Fruit fly (Drosophila melanogaster) whole organism, embryonic: ENCODE data around the gene CG13117.
A peak's percentile ranks its signal among the peaks of the same experiment; 100 is the strongest.

Experiments used
- ATbp ChIP-seq: fragments of 200-800 bp; sonication (Bioruptor generic); optimal IDR thresholded peaks from 2 replicates; lab custom pipeline; 2017; ENCODE audit warnings: missing biosample characterization, mild to moderate bottlenecking, missing genetic modification characterization, missing genetic modification reagents
- Abd-B ChIP-seq: fragments of 200-800 bp; sonication (Bioruptor generic); optimal IDR thresholded peaks from 2 replicates; lab custom pipeline; 2018; ENCODE audit warnings: missing biosample characterization, mild to moderate bottlenecking, missing genetic modification characterization, moderate library complexity
- Ada2b ChIP-seq: fragments of 200-800 bp; sonication (Bioruptor generic); IDR thresholded peaks from 2 replicates; pipeline ENCODE4 v1.3.6; 2022; ENCODE audit warnings: missing biosample characterization, missing genetic modification characterization
- CG10431 ChIP-seq: fragments of 200-800 bp; sonication (Bioruptor generic); optimal IDR thresholded peaks from 3 replicates; lab custom pipeline; 2018; ENCODE audit warnings: missing biosample characterization, mild to moderate bottlenecking, missing genetic modification characterization
- CG10959 ChIP-seq: fragments of 200-800 bp; sonication (Bioruptor generic); IDR thresholded peaks from 2 replicates; pipeline ENCODE4 v1.3.6; 2022; ENCODE audit warnings: missing biosample characterization, missing genetic modification characterization
- CG1233 ChIP-seq: fragments of 200-800 bp; sonication (Bioruptor generic); optimal IDR thresholded peaks from 4 replicates; lab custom pipeline; 2018; ENCODE audit warnings: missing biosample characterization, mild to moderate bottlenecking, missing genetic modification characterization
- CG12659 ChIP-seq: fragments of 200-800 bp; sonication (Bioruptor generic); optimal IDR thresholded peaks from 3 replicates; lab custom pipeline; 2017; ENCODE audit warnings: mild to moderate bottlenecking, missing biosample characterization, missing genetic modification reagents, missing genetic modification characterization
- CG12942 ChIP-seq: fragments of 200-800 bp; sonication (Bioruptor generic); optimal IDR thresholded peaks from 3 replicates; lab custom pipeline; 2016; ENCODE audit warnings: missing biosample characterization, missing genetic modification characterization
- CG14441 ChIP-seq: fragments of 200-800 bp; sonication (Bioruptor generic); IDR thresholded peaks from 2 replicates; pipeline ENCODE4 v1.3.6; 2022; ENCODE audit warnings: missing biosample characterization, missing genetic modification characterization
- CG14710 ChIP-seq: fragments of 200-800 bp; sonication (Bioruptor generic); optimal IDR thresholded peaks from 3 replicates; lab custom pipeline; 2019; ENCODE audit warnings: missing biosample characterization, mild to moderate bottlenecking, missing genetic modification characterization, moderate library complexity
- CG14860 ChIP-seq: fragments of 200-800 bp; sonication (Bioruptor generic); IDR thresholded peaks from 3 replicates; pipeline ENCODE4 v1.3.6; 2022; ENCODE audit warnings: missing biosample characterization, missing genetic modification characterization; ENCODE audit not compliant: partially characterized antibody
- CG15479 ChIP-seq: fragments of 200-800 bp; sonication (Bioruptor generic); optimal IDR thresholded peaks from 3 replicates; lab custom pipeline; 2019; ENCODE audit warnings: missing biosample characterization, mild to moderate bottlenecking, missing genetic modification characterization, moderate library complexity
- CG2712 ChIP-seq: fragments of 200-800 bp; optimal IDR thresholded peaks from 3 replicates; lab custom pipeline; 2019; ENCODE audit warnings: missing biosample characterization, mild to moderate bottlenecking, missing genetic modification characterization, moderate library complexity
- CG31365 ChIP-seq: fragments of 200-800 bp; sonication (Bioruptor generic); optimal IDR thresholded peaks from 2 replicates; lab custom pipeline; 2018; ENCODE audit warnings: missing biosample characterization, mild to moderate bottlenecking, missing genetic modification characterization
- CG31388 ChIP-seq: fragments of 200-800 bp; sonication (Bioruptor generic); optimal IDR thresholded peaks from 2 replicates; lab custom pipeline; 2016; ENCODE audit warnings: missing biosample characterization, missing genetic modification characterization
- CG32767 ChIP-seq: fragments of 200-800 bp; sonication (Bioruptor generic); IDR thresholded peaks from 2 replicates; pipeline ENCODE4 v1.3.6; 2022; ENCODE audit warnings: missing biosample characterization, missing genetic modification characterization
- CG43689 ChIP-seq: fragments of 200-800 bp; sonication (Bioruptor generic); IDR thresholded peaks from 2 replicates; pipeline ENCODE4 v1.3.6; 2022; ENCODE audit warnings: missing biosample characterization, missing genetic modification characterization
- CG4820 ChIP-seq: fragments of 200-800 bp; sonication (Bioruptor generic); optimal IDR thresholded peaks from 3 replicates; lab custom pipeline; 2016; ENCODE audit warnings: missing biosample characterization, missing genetic modification characterization
- CG6854 ChIP-seq: fragments of 200-800 bp; sonication (Bioruptor generic); optimal IDR thresholded peaks from 3 replicates; lab custom pipeline; 2017; ENCODE audit warnings: missing biosample characterization, mild to moderate bottlenecking, missing genetic modification characterization
- CG7987 ChIP-seq: fragments of 200-800 bp; sonication (Bioruptor generic); optimal IDR thresholded peaks from 2 replicates; lab custom pipeline; 2018; ENCODE audit warnings: missing biosample characterization, mild to moderate bottlenecking, missing genetic modification characterization, moderate library complexity
- CG8924 ChIP-seq: fragments of 200-800 bp; optimal IDR thresholded peaks from 3 replicates; lab custom pipeline; 2019; ENCODE audit warnings: missing biosample characterization, mild to moderate bottlenecking, missing genetic modification characterization, moderate library complexity
- CG9797 ChIP-seq: fragments of 200-800 bp; sonication (Bioruptor generic); optimal IDR thresholded peaks from 3 replicates; lab custom pipeline; 2018; ENCODE audit warnings: missing biosample characterization, mild to moderate bottlenecking, missing genetic modification characterization
- CG9817 ChIP-seq: fragments of 200-800 bp; sonication (Bioruptor generic); optimal IDR thresholded peaks from 2 replicates; lab custom pipeline; 2018; ENCODE audit warnings: missing biosample characterization, mild to moderate bottlenecking, missing genetic modification characterization, moderate library complexity
- CG9932 ChIP-seq: fragments of 200-800 bp; sonication (Bioruptor generic); IDR thresholded peaks from 2 replicates; pipeline ENCODE4 v1.3.6; 2022; ENCODE audit warnings: missing biosample characterization, missing genetic modification characterization
- Dip3 ChIP-seq: fragments of 200-800 bp; sonication (Bioruptor generic); optimal IDR thresholded peaks from 3 replicates; lab custom pipeline; 2016; ENCODE audit warnings: missing biosample characterization, missing genetic modification characterization
- Dp ChIP-seq: fragments of 200-800 bp; sonication (Bioruptor generic); optimal IDR thresholded peaks from 2 replicates; lab custom pipeline; 2018; ENCODE audit warnings: missing biosample characterization, mild to moderate bottlenecking, missing genetic modification characterization, moderate library complexity
- Eip74EF ChIP-seq, 2 experiments: fragments of 200-800 bp in 1 of 2; fragments of >200 bp in 1 of 2; sonication (Bioruptor generic) in 1 of 2; optimal IDR thresholded peaks; 2 replicates each; lab custom pipeline; 2017 to 2019; ENCODE audit warnings: missing biosample characterization in 2 of 2, missing genetic modification characterization in 2 of 2, mild to moderate bottlenecking in 1 of 2, moderate library complexity in 1 of 2
- Ets97D ChIP-seq: fragments of 200-800 bp; sonication (Bioruptor generic); optimal IDR thresholded peaks from 3 replicates; lab custom pipeline; 2016; ENCODE audit warnings: missing biosample characterization, missing genetic modification characterization
- H15 ChIP-seq: fragments of 200-800 bp; sonication (Bioruptor generic); IDR thresholded peaks from 3 replicates; pipeline ENCODE4 v1.3.6; 2022; ENCODE audit warnings: missing biosample characterization, missing genetic modification characterization
- Hr39 ChIP-seq: fragments of >200 bp; optimal IDR thresholded peaks from 2 replicates; lab custom pipeline; 2017
- Jarid2 ChIP-seq: fragments of 200-800 bp; sonication (Bioruptor generic); optimal IDR thresholded peaks from 3 replicates; lab custom pipeline; 2017; ENCODE audit warnings: mild to moderate bottlenecking, missing biosample characterization, missing genetic modification reagents, missing genetic modification characterization
- Sox100B ChIP-seq: fragments of 200-800 bp; sonication (Bioruptor generic); optimal IDR thresholded peaks from 3 replicates; lab custom pipeline; 2018; ENCODE audit warnings: missing biosample characterization, mild to moderate bottlenecking, missing genetic modification characterization
- Taf1 ChIP-seq: fragments of 200-800 bp; sonication (Bioruptor generic); IDR thresholded peaks from 2 replicates; pipeline ENCODE4 v1.3.6; 2022; ENCODE audit warnings: missing biosample characterization, missing genetic modification characterization
- crol ChIP-seq: fragments of 200-800 bp; sonication (Bioruptor generic); IDR thresholded peaks from 2 replicates; pipeline ENCODE4 v1.3.6; 2022; ENCODE audit warnings: missing biosample characterization, missing genetic modification characterization
- cwo ChIP-seq: fragments of 200-800 bp; sonication (Bioruptor generic); optimal IDR thresholded peaks from 3 replicates; lab custom pipeline; 2017; ENCODE audit warnings: missing biosample characterization, missing genetic modification characterization, mild to moderate bottlenecking, moderate library complexity, missing genetic modification reagents
- da ChIP-seq: fragments of 200-800 bp; sonication (Bioruptor generic); optimal IDR thresholded peaks from 2 replicates; lab custom pipeline; 2016; ENCODE audit warnings: missing biosample characterization, missing genetic modification characterization
- dimm ChIP-seq: fragments of 200-800 bp; sonication (Bioruptor generic); IDR thresholded peaks from 2 replicates; pipeline ENCODE4 v1.3.6; 2022; ENCODE audit warnings: missing biosample characterization, missing genetic modification characterization
- ewg ChIP-seq: fragments of 200-800 bp; sonication (Bioruptor generic); optimal IDR thresholded peaks from 3 replicates; lab custom pipeline; 2017; ENCODE audit warnings: mild to moderate bottlenecking, missing biosample characterization, missing genetic modification reagents, missing genetic modification characterization
- fu2 ChIP-seq: fragments of 200-800 bp; sonication (Bioruptor generic); optimal IDR thresholded peaks from 2 replicates; lab custom pipeline; 2016; ENCODE audit warnings: missing biosample characterization, missing genetic modification characterization
- gce ChIP-seq: fragments of 200-800 bp; sonication (Bioruptor generic); IDR thresholded peaks from 3 replicates; pipeline ENCODE4 v1.3.6; 2022; ENCODE audit warnings: missing biosample characterization, missing genetic modification characterization
- her ChIP-seq: fragments of 200-800 bp; sonication (Bioruptor generic); optimal IDR thresholded peaks from 2 replicates; lab custom pipeline; 2016; ENCODE audit warnings: missing biosample characterization, missing genetic modification characterization
- kay ChIP-seq: fragments of 200-800 bp; sonication (Bioruptor generic); optimal IDR thresholded peaks from 2 replicates; lab custom pipeline; 2016; ENCODE audit warnings: missing biosample characterization, missing genetic modification characterization
- lola ChIP-seq, 3 experiments: fragments of >200 bp in 2 of 3; fragments of 200-800 bp in 1 of 3; sonication (Bioruptor generic) in 1 of 3; optimal IDR thresholded peaks; 2 replicates each; lab custom pipeline; 2017 to 2019; ENCODE audit warnings: missing biosample characterization in 3 of 3, missing genetic modification characterization in 3 of 3, mild to moderate bottlenecking in 1 of 3, moderate library complexity in 1 of 3
- nau ChIP-seq: fragments of 200-800 bp; sonication (Bioruptor generic); optimal IDR thresholded peaks from 3 replicates; lab custom pipeline; 2017; ENCODE audit warnings: missing biosample characterization, mild to moderate bottlenecking, missing genetic modification characterization, missing genetic modification reagents
- phol ChIP-seq: fragments of 200-800 bp; sonication (Bioruptor generic); optimal IDR thresholded peaks from 3 replicates; lab custom pipeline; 2018; ENCODE audit warnings: missing biosample characterization, mild to moderate bottlenecking, missing genetic modification characterization, moderate library complexity
- pros ChIP-seq: fragments of 200-800 bp; sonication (Bioruptor generic); optimal IDR thresholded peaks from 3 replicates; lab custom pipeline; 2019; ENCODE audit warnings: missing biosample characterization, mild to moderate bottlenecking, missing genetic modification characterization, moderate library complexity
- stc ChIP-seq: fragments of 200-800 bp; sonication (Bioruptor generic); IDR thresholded peaks from 2 replicates; pipeline ENCODE4 v1.3.6; 2022; ENCODE audit warnings: missing biosample characterization, missing genetic modification characterization
- tgo ChIP-seq: fragments of 200-800 bp; sonication (Bioruptor generic); IDR thresholded peaks from 3 replicates; pipeline ENCODE4 v1.3.6; 2022; ENCODE audit warnings: missing biosample characterization, missing genetic modification characterization

CG13117 gene

dm6 chr2L:9757990-9758814, 21.8 kb downstream of the CG13117 start, which contains the start of gene zf30C (continued):
- peak in 1 of 2 experiments; percentile 57 for TF ChIP-seq Eip74EF (GFP tag; optimal IDR thresholded peaks at IDR 0.05; lab: Kevin White, UChicago)
- no peak for TF ChIP-seq pros
- TF ChIP-seq CG31365 (tag; lab: Kevin White, UChicago): peak; percentile 15
- TF ChIP-seq CG1233 (GFP tag; lab: Kevin White, UChicago): peak; percentile 62
- no peak; the same call in none of the 2 replicates for TF ChIP-seq CG32767
- peak; percentile 78 for TF ChIP-seq tgo
- peak; percentile 43 for TF ChIP-seq CG7987
- peak; percentile 93 for TF ChIP-seq her (GFP tag; lab: Kevin White, UChicago)
- peak; percentile 76 for TF ChIP-seq Ada2b (GFP tag; lab: Robert Waterston, UW)
- TF ChIP-seq CG9817: peak; percentile 85
- peak; percentile 64; the same call in 1 of the 3 replicates for TF ChIP-seq gce (GFP tag; lab: Robert Waterston, UW)
- peak; percentile 75 for TF ChIP-seq Ets97D
- no peak for TF ChIP-seq Jarid2
- peak; percentile 54; the same call in 1 of the 2 replicates for TF ChIP-seq CG10959 (GFP tag; lab: Robert Waterston, UW)
- TF ChIP-seq ewg: peak; percentile 56
- no peak for TF ChIP-seq Hr39 (lab: Kevin White, UChicago)
- TF ChIP-seq CG15479 (GFP tag; lab: Kevin White, UChicago): no peak
- peak; percentile 80 for TF ChIP-seq ATbp (GFP tag; lab: Kevin White, UChicago)
- peak; percentile 3 for TF ChIP-seq CG9797
- TF ChIP-seq Taf1 (GFP tag; lab: Robert Waterston, UW): peak; percentile 64
- peak; percentile 91 for TF ChIP-seq Dip3 (GFP tag; lab: Kevin White, UChicago)
- TF ChIP-seq nau (GFP tag; lab: Kevin White, UChicago): no peak
- TF ChIP-seq CG31388 (GFP tag; lab: Kevin White, UChicago): peak; percentile 73
- TF ChIP-seq kay (GFP tag; lab: Kevin White, UChicago): peak; percentile 76
- TF ChIP-seq CG12942: peak; percentile 70
- peak; percentile 30; the same call in 1 of the 2 replicates for TF ChIP-seq dimm (GFP tag; lab: Robert Waterston, UW)
- TF ChIP-seq CG9932 (GFP tag; lab: Robert Waterston, UW): peak; percentile 94
- peak; percentile 73 for TF ChIP-seq Abd-B (GFP tag; lab: Kevin White, UChicago)
- TF ChIP-seq Dp (GFP tag; lab: Kevin White, UChicago): peak; percentile 97
- TF ChIP-seq crol (GFP tag; lab: Robert Waterston, UW): no peak
- peak; percentile 91 for TF ChIP-seq CG12659 (GFP tag; lab: Kevin White, UChicago)
- TF ChIP-seq stc (GFP tag; lab: Robert Waterston, UW): peak; percentile 76
- peak; percentile 26 for TF ChIP-seq CG6854 (GFP tag; lab: Kevin White, UChicago)
- peak; percentile 52 for TF ChIP-seq Sox100B (GFP tag; lab: Kevin White, UChicago)
- peak; percentile 43; the same call in 1 of the 2 replicates for TF ChIP-seq CG43689 (GFP tag; lab: Robert Waterston, UW)
- peak; percentile 48 for TF ChIP-seq cwo
- peak; percentile 89 for TF ChIP-seq fu2 (GFP tag; lab: Kevin White, UChicago)
- peak; percentile 83 for TF ChIP-seq H15 (GFP tag; lab: Robert Waterston, UW)
- peak; percentile 84 for TF ChIP-seq CG14441
- TF ChIP-seq CG4820: peak; percentile 87
- TF ChIP-seq CG8924 (tag; lab: Kevin White, UChicago): peak; percentile 70
- peak; percentile 62 for TF ChIP-seq CG14710 (tag; lab: Kevin White, UChicago)
- TF ChIP-seq phol: peak; percentile 63
- peak in 1 of 3 experiments; percentile 60 for TF ChIP-seq lola (GFP tag; optimal IDR thresholded peaks at IDR 0.05; lab: Kevin White, UChicago)
- TF ChIP-seq CG14860 (GFP tag; lab: Robert Waterston, UW): no peak
- TF ChIP-seq CG10431 (GFP tag; lab: Kevin White, UChicago): no peak
- peak; percentile 70 for TF ChIP-seq da (GFP tag; lab: Kevin White, UChicago)
- TF ChIP-seq CG2712 (tag; lab: Kevin White, UChicago): peak; percentile 79
